Worm (Caenorhabditis elegans) whole organism, dauer: ENCODE results near the gene rig-6.
"Not testable (repeated sequence)": the region's sequence is repeated elsewhere in the genome, so short reads cannot be mapped to it uniquely, and the experiment has no call there.

Source experiments
- unc-62 ChIP-seq: sonication (generic microtip); optimal IDR thresholded peaks from 2 replicates; lab custom pipeline; 2017; ENCODE audit warnings: missing biosample characterization, missing genetic modification reagents, missing genetic modification characterization

rig-6 gene

DNA sequence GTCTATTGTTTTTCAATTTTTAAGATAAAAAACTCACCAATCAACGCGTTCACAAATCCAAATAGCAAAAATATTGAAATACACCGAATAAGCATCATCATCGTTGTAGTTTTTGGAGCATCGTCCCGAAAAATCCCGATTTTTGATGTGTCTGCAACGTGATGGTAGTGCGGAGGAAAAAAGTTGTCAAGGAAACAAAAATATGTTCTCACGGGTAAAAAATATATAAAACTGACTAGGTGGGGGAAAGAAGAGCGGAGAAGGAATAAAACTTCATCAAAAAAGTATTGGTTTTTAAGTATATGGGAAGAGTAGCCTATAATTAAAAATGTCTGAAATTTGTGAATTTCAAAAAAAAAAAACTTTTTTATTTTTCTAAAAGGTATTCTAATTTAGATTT, at the start of gene rig-6:
TSS of gene rig-6 (minus strand) at position 101 of the 400 bp plus-strand sequence.
- no peak for TF ChIP-seq unc-62 (GFP tag; lab: Kevin White, UChicago)

DNA sequence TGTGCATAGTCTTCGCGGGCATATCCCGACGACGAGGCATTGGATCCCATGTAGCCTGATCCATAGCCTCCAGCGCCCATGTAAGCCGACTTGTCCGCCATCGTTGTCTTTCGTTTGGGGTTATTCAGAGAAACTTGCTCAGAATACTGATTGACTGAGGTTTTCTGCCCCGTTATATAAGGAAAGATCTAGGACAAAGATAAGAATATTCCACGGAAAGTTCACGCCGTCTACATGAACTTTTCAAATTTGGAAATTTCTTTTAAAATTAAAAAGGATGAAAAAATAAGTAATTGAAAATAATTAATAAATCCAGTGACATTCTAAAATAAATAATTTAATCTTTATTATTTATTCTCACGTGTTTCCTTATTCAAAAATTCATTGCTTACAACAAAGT, 48.4 kb upstream of the rig-6 start, which contains the start of the genes nspd-5 and F11G11.4:
TSS of gene nspd-5 (minus strand) at position 101 of the 400 bp plus-strand sequence.
TSS of gene F11G11.4 (plus strand) at position 335 of the 400 bp plus-strand sequence.
- not testable (repeated sequence) for TF ChIP-seq unc-62 (GFP tag; lab: Kevin White, UChicago)

ce11 chrII:4858906-4859411, 47.1 kb upstream of the rig-6 start:
- TF ChIP-seq unc-62 (GFP tag; lab: Kevin White, UChicago): no peak

DNA sequence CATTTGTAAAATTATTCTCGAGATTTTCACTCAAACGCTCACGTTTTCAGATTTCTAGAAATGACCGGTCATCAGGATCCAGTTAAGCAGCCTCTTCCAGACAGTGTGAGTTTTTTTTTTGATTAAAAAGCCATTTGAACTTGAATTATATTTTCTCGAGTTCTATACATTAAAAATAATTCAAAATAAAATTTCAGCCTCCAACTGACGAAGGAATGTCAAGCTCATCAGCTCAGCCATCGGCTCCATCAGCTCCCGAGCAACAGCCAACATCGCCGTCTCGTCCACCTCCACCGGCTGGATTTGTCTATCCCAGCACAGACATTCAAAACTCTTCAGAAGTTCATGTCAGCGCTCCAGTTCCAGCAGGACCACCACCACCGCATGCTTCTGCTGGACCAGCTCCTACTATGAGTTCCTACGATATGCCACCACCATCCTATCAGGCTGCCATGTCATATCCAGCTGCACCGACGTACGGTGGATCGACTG, 46.0 kb upstream of the rig-6 start, which contains the start of gene F11G11.5:
TSS of gene F11G11.5 (plus strand) at position 51 of the 492 bp plus-strand sequence.
- no peak for TF ChIP-seq unc-62 (GFP tag; lab: Kevin White, UChicago)

DNA sequence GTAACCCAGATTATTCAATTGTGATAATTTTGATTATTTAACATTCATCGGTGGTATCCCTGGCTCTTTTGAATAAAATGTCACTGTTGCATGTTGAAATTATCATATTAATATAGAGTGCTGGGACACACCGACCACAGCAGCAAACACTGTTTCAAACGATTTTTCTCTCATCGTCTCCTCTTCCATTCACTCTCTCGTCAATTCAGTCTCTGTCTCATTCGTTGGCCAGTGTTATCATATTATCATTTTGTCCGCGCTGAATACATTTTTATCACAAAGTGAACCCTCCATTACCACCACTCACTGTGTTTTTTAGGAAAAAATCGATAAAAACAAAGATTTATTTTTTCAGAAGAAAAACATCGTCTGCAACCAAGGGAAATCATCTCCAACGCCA, 45.2 kb upstream of the rig-6 start:
- TF ChIP-seq unc-62 (GFP tag; lab: Kevin White, UChicago): no peak

ce11 chrII:4856113-4856512, 44.2 kb upstream of the rig-6 start:
- TF ChIP-seq unc-62 (GFP tag; lab: Kevin White, UChicago): no peak

- TF ChIP-seq unc-62 (GFP tag; lab: Kevin White, UChicago): no peak
These were observed 43.6 kb upstream of the rig-6 start for ce11 chrII:4855489-4855888.

ce11 chrII:4854761-4855160, 42.9 kb upstream of the rig-6 start:
- TF ChIP-seq unc-62 (GFP tag; lab: Kevin White, UChicago): no peak

DNA sequence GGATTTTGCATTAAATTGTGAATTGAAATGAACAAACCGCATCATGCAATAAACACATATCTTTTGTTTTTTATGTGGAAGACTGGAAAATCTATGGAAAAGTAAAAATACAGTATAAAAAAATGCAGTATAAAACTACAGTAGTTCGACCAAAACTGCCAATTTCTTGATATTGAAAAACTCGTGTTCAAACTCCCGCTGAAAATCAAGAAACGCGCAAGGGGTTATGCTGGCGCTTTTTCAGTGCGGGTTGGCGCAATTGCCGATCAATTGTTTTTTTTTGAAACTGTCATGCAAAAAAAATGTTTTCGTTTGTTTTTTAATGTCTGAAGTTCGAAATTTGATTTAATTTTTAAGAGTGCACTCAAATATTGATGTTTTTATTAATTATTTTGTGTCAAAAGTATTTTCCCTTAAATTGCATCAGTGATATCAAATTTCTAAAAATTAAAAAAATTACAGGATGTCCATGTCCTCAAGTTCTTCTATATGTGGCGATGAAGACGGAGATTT, 39.8 kb upstream of the rig-6 start, which contains the start of gene dnj-9:
TSS of gene dnj-9 (plus strand) at position 463 of the 513 bp plus-strand sequence.
- TF ChIP-seq unc-62 (GFP tag; lab: Kevin White, UChicago): no peak

ce11 chrII:4849885-4850284, 38.0 kb upstream of the rig-6 start, which contains the start of gene T23B7.3:
T23B7.3 (plus strand) TSS chrII:4850185.
- TF ChIP-seq unc-62 (GFP tag; lab: Kevin White, UChicago): no peak

- TF ChIP-seq unc-62 (GFP tag; lab: Kevin White, UChicago): not testable (repeated sequence)
These were observed 30.3 kb upstream of the rig-6 start, which contains the start of the genes T23B7.2 and nspd-4 for ce11 chrII:4842143-4842658. T23B7.2 (minus strand) TSS chrII:4842243. nspd-4 (plus strand) TSS chrII:4842608.

ce11 chrII:4837659-4838058, 25.8 kb upstream of the rig-6 start, which contains the start of gene C33F10.12:
C33F10.12 (minus strand) TSS chrII:4837759.
- no peak for TF ChIP-seq unc-62 (GFP tag; lab: Kevin White, UChicago)

DNA sequence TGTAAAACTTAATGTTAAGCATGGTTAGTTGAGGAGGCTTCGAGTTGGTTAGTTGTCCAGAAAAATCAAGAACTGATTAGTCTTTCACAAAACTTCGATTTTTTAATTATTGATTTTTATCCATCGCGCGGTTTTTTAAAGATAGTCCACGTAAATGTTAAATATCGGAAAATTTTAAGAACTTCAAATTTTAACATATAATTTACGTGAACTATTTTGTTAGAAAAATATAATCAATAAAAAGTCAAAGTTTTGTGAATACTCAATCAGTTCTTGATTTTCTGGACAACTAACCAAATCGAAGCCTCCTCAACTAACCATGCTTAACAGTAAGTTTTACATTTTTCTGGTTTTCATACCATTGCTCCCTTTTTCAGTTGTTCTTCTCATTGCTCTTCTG, 22.9 kb upstream of the rig-6 start, which contains the start of the genes C33F10.11 and C33F10.1:
TSS of gene C33F10.11 (minus strand) at position 101 of the 400 bp plus-strand sequence.
TSS of gene C33F10.1 (plus strand) at position 263 of the 400 bp plus-strand sequence.
- TF ChIP-seq unc-62 (GFP tag; lab: Kevin White, UChicago): no peak

- TF ChIP-seq unc-62 (GFP tag; lab: Kevin White, UChicago): no peak
These were observed 16.1 kb upstream of the rig-6 start, which contains the start of the genes fbxb-88 and tbck-1 for ce11 chrII:4827734-4828609. fbxb-88 (minus strand) TSS chrII:4827884. tbck-1 (plus strand) TSS chrII:4828559.

ce11 chrII:4825133-4825532, 13.2 kb upstream of the rig-6 start, which contains the start of the genes C33F10.8 and msp-40:
C33F10.8 (minus strand) TSS chrII:4825233.
msp-40 (plus strand) TSS chrII:4825414.
- TF ChIP-seq unc-62 (GFP tag; lab: Kevin White, UChicago): not testable (repeated sequence)
